Fruit fly (Drosophila melanogaster) whole organism, adult: ENCODE data around the gene FIG4.

ENCODE experiments used
- CG11617 ChIP-seq: fragments of 200-800 bp; sonication (Bioruptor generic); optimal IDR thresholded peaks from 2 replicates; lab custom pipeline; 2017; ENCODE audit warnings: mild to moderate bottlenecking, missing biosample characterization, missing genetic modification reagents, missing genetic modification characterization
- CG14711 ChIP-seq: fragments of 200-800 bp; sonication (Bioruptor generic); optimal IDR thresholded peaks from 2 replicates; lab custom pipeline; 2018; ENCODE audit warnings: missing biosample characterization, mild to moderate bottlenecking, missing genetic modification characterization, moderate library complexity
- CG5204 ChIP-seq: fragments of 200-800 bp; sonication (Bioruptor generic); optimal IDR thresholded peaks from 2 replicates; lab custom pipeline; 2016; ENCODE audit warnings: missing biosample characterization, missing genetic modification characterization
- CG7045 ChIP-seq: fragments of 200-800 bp; sonication (Bioruptor generic); optimal IDR thresholded peaks from 2 replicates; lab custom pipeline; 2017; ENCODE audit warnings: missing biosample characterization, mild to moderate bottlenecking, missing genetic modification characterization
- CG7101 ChIP-seq: fragments of 200-800 bp; sonication (Bioruptor generic); optimal IDR thresholded peaks from 2 replicates; lab custom pipeline; 2018; ENCODE audit warnings: missing biosample characterization, mild to moderate bottlenecking, missing genetic modification characterization, moderate library complexity
- Clk ChIP-seq: fragments of 200-800 bp; sonication (Bioruptor generic); optimal IDR thresholded peaks from 2 replicates; lab custom pipeline; 2017; ENCODE audit warnings: missing biosample characterization, missing genetic modification characterization
- Crg-1 ChIP-seq: fragments of 200-800 bp; sonication (Bioruptor generic); optimal IDR thresholded peaks from 2 replicates; lab custom pipeline; 2016; ENCODE audit warnings: missing biosample characterization, missing genetic modification characterization
- Hr96 ChIP-seq: fragments of 200-800 bp; sonication (Bioruptor generic); optimal IDR thresholded peaks from 2 replicates; lab custom pipeline; 2016; ENCODE audit warnings: missing biosample characterization, missing genetic modification characterization
- Mnt ChIP-seq: fragments of 200-800 bp; sonication (Bioruptor generic); optimal IDR thresholded peaks from 2 replicates; lab custom pipeline; 2016; ENCODE audit warnings: missing biosample characterization, mild to moderate bottlenecking, missing genetic modification characterization
- bab1 ChIP-seq: fragments of 200-800 bp; sonication (Bioruptor generic); optimal IDR thresholded peaks from 3 replicates; lab custom pipeline; 2019; ENCODE audit warnings: missing biosample characterization, mild to moderate bottlenecking, missing genetic modification characterization, moderate library complexity
- cnc ChIP-seq, 2 experiments: fragments of >200 bp; optimal IDR thresholded peaks; 2 replicates each; lab custom pipeline; 2017
- kay ChIP-seq: fragments of 200-800 bp; sonication (Bioruptor generic); peaks from one replicate; lab custom pipeline; 2016; ENCODE audit warnings: missing biosample characterization, missing genetic modification characterization, borderline replicate concordance
- ovo ChIP-seq: fragments of 200-800 bp; sonication (Bioruptor generic); optimal IDR thresholded peaks from 2 replicates; lab custom pipeline; 2016; ENCODE audit warnings: missing biosample characterization, missing genetic modification characterization
- tj ChIP-seq: fragments of 200-800 bp; sonication (Bioruptor generic); optimal IDR thresholded peaks from 3 replicates; lab custom pipeline; 2017; ENCODE audit warnings: missing biosample characterization, mild to moderate bottlenecking, missing genetic modification characterization, moderate library complexity

dm6 chr2L:4454009-4454689, 10.8 kb upstream of the FIG4 start, which contains the start of the genes Secp43 and ND-B8:
- TF ChIP-seq ovo (no peak), CG14711 (tag; lab: Kevin White, UChicago) (peak; percentile 40), tj (no peak), Hr96 (no peak), CG11617 (no peak), Crg-1 (GFP tag; lab: Kevin White, UChicago) (peak; percentile 32), Mnt (GFP tag; lab: Kevin White, UChicago) (peak; percentile 13), cnc (optimal IDR thresholded peaks at IDR 0.05; lab: Kevin White, UChicago) (no peak), kay (GFP tag; lab: Kevin White, UChicago) (no peak), CG7045 (GFP tag; lab: Kevin White, UChicago) (no peak), Clk (GFP tag; lab: Kevin White, UChicago) (no peak), bab1 (GFP tag; lab: Kevin White, UChicago) (peak; percentile 54), CG5204 (no peak), CG7101 (peak; percentile 34)
